Worm (Caenorhabditis elegans) whole organism, midembryonic: ENCODE results near the gene Y17D7B.3.

Experiments used
- med-1 ChIP-seq: sonication (generic microtip); optimal IDR thresholded peaks from 2 replicates; lab custom pipeline; 2017; ENCODE audit warnings: missing genetic modification characterization, mild to moderate bottlenecking, missing compliant biosample characterization, antibody characterized with exemption, missing genetic modification reagents; ENCODE audit not compliant: insufficient read depth
- ref-1 ChIP-seq: fragments of 200-800 bp; sonication (Bioruptor generic); conservative IDR thresholded peaks from 2 replicates; pipeline ENCODE4 v1.3.6; 2022; ENCODE audit warnings: missing genetic modification reagents, missing genetic modification characterization, missing compliant biosample characterization

DNA sequence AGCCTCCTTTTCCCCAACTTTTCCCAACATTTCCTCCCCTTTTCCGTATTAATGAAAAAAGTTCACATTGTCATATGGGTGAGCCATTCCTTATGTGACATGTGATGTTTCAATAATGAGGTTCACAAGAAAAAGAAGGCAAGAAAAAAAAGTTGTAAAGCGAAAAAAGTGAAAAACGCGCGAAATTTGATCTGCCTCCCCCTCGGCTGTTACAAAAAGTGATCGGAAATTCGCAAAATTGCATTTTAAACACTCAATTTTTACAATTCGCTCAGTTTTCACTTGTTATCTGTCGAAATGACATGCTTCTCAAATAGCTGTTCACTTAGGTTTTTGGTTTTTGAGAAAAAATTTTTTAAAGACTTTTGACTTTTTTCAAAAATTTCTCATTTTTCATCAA lies 35.0 kb upstream of the Y17D7B.3 start:
- TF ChIP-seq ref-1 (GFP tag; lab: Robert Waterston, UW) (no peak), med-1 (GFP tag; lab: Kevin White, UChicago) (no peak)
